Fruit fly (Drosophila melanogaster): ENCODE results near the gene CG8219.

Gene CG8219

DNA sequence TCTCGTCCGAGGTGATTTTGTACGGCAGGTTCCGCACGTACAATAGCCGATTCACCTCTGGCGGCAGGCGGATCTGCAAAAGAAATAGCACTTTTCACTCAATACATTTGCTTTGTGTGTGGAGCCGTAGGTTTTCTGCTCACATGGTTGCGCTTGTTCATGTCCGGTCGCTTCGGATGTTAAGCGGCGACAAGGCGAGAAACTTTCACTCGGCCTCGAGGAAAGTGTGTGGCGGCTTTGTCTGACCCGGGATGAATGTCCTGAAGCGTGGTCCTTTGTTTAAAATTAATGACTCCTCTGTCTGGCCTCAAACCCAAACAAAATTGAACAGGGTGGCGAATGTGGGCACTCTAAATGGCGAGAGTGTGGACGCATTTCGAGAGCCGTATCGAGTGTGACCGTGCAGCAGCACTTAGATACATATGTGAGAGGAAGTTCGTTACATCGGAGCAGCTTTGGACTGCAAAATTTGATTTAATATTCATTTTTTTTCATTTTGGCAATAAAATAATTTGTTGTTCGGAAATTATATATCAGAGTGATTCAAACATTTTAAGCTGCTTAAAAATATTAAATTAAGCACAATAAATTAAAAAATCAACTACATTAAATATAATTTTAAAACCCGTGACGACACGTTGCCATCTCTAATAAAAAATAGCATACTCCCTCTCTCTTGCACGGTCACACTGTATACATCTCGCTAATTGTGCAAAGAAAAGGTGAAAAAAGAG, 7.3 kb upstream of the CG8219 start, which contains the start of the genes Sf3b6 and Tnpo (continued):
- TF ChIP-seq toy (GFP tag; IDR thresholded peaks at IDR 0.05) (peak; percentile 43; the same call in 1 of the 2 replicates), CG4328 (GFP tag; optimal IDR thresholded peaks at IDR 0.05) (peak; percentile 82), sob (GFP tag; IDR thresholded peaks at IDR 0.05) (peak; percentile 83), chif (GFP tag; optimal IDR thresholded peaks at IDR 0.05) (peak; percentile 49 to 74), CG16863 (GFP tag; optimal IDR thresholded peaks at IDR 0.05) (peak; percentile 62), corto (GFP tag; optimal IDR thresholded peaks at IDR 0.05) (no peak), Dll (GFP tag; IDR thresholded peaks at IDR 0.05; ENCODE audit: partially characterized antibody) (peak; percentile 84), CG10209 (GFP tag; optimal IDR thresholded peaks at IDR 0.05) (peak; percentile 86), CG3163 (GFP tag; optimal IDR thresholded peaks at IDR 0.05) (peak; percentile 16), CG11696 (GFP tag; IDR thresholded peaks at IDR 0.05) (peak; percentile 31; the same call in 1 of the 2 replicates), CG3726 (GFP tag; IDR thresholded peaks at IDR 0.05) (peak; percentile 57; the same call in 1 of the 3 replicates), H2.0 (GFP tag; IDR thresholded peaks at IDR 0.05) (peak; percentile 66; the same call in 1 of the 2 replicates), Elba2 (GFP tag; optimal IDR thresholded peaks at IDR 0.05) (peak; percentile 72), CG9727 (GFP tag; optimal IDR thresholded peaks at IDR 0.05) (peak; percentile 90), sr (GFP tag; IDR thresholded peaks at IDR 0.05) (peak; percentile 8; the same call in 1 of the 3 replicates), CG15011 (GFP tag; optimal IDR thresholded peaks at IDR 0.05) (peak; percentile 74), cas (GFP tag; IDR thresholded peaks at IDR 0.05) (0 out of 2 replicates have a peak, but pooled peaks have one; percentile 44), CG9215 (GFP tag; IDR thresholded peaks at IDR 0.05) (peak; percentile 88), TFAM (GFP tag; optimal IDR thresholded peaks at IDR 0.05) (no peak), CG2678 (tag; optimal IDR thresholded peaks at IDR 0.05) (no peak), ac (GFP tag; optimal IDR thresholded peaks at IDR 0.05) (no peak), CG7786 (GFP tag; optimal IDR thresholded peaks at IDR 0.05) (peak; percentile 41), CG16779 (GFP tag; IDR thresholded peaks at IDR 0.05) (no peak), ERR (GFP tag; optimal IDR thresholded peaks at IDR 0.05) (no peak), CG10267 (tag; optimal IDR thresholded peaks at IDR 0.05) (peak; percentile 80), CG3838 (GFP tag; optimal IDR thresholded peaks at IDR 0.05) (peak; percentile 31), ap (GFP tag; IDR thresholded peaks at IDR 0.05) (0 out of 2 replicates have a peak, but pooled peaks have one; percentile 58), sc (optimal IDR thresholded peaks at IDR 0.05) (no peak), sc (GFP tag; optimal IDR thresholded peaks at IDR 0.05) (no peak), gcm (GFP tag; optimal IDR thresholded peaks at IDR 0.05) (no peak), zfh2 (GFP tag; optimal IDR thresholded peaks at IDR 0.05) (peak; percentile 79), bsh (GFP tag; optimal IDR thresholded peaks at IDR 0.05) (no peak), CG12155 (GFP tag; optimal IDR thresholded peaks at IDR 0.05) (peak; percentile 91), scrt (GFP tag; optimal IDR thresholded peaks at IDR 0.05) (peak; percentile 65), CG4820 (GFP tag; optimal IDR thresholded peaks at IDR 0.05) (peak; percentile 80), pzg (GFP tag; optimal IDR thresholded peaks at IDR 0.05) (peak; percentile 74), CG9437 (GFP tag; optimal IDR thresholded peaks at IDR 0.05) (peak; percentile 76), CG1832 (GFP tag; optimal IDR thresholded peaks at IDR 0.05) (no peak), sisA (GFP tag; IDR thresholded peaks at IDR 0.05) (peak; percentile 84), disco-r (GFP tag; optimal IDR thresholded peaks at IDR 0.05) (peak; percentile 33), CG3847 (GFP tag; IDR thresholded peaks at IDR 0.05) (peak; percentile 90), CG5245 (GFP tag; optimal IDR thresholded peaks at IDR 0.05) (peak; percentile 66), da (GFP tag; optimal IDR thresholded peaks at IDR 0.05) (peak; percentile 15), Chrac-16 (GFP tag; optimal IDR thresholded peaks at IDR 0.05) (peak; percentile 86), eve (GFP tag; optimal IDR thresholded peaks at IDR 0.05) (no peak), Dfd (GFP tag; optimal IDR thresholded peaks at IDR 0.05) (no peak), kay (GFP tag; optimal IDR thresholded peaks at IDR 0.05) (peak; percentile 67), croc (GFP tag; conservative IDR thresholded peaks at IDR 0.05) (peak; percentile 73), mld (GFP tag; IDR thresholded peaks at IDR 0.05; ENCODE audit: partially characterized antibody) (0 out of 3 replicates have a peak, but pooled peaks have one; percentile 12), CG14667 (GFP tag; IDR thresholded peaks at IDR 0.05) (peak; percentile 78)
